Fruit fly (Drosophila melanogaster) whole organism, embryonic: ENCODE results near the gene fd19B.

Experiments used
- CG3847 ChIP-seq: fragments of 200-800 bp; sonication (Bioruptor generic); IDR thresholded peaks from 2 replicates; pipeline ENCODE4 v1.3.6; 2022; ENCODE audit warnings: missing biosample characterization, missing genetic modification characterization
- CG3995 ChIP-seq: fragments of 200-800 bp; sonication (Bioruptor generic); optimal IDR thresholded peaks from 3 replicates; lab custom pipeline; 2016; ENCODE audit warnings: missing biosample characterization, missing genetic modification characterization
- NC2β ChIP-seq: fragments of 200-800 bp; sonication (Bioruptor generic); optimal IDR thresholded peaks from 2 replicates; lab custom pipeline; 2016; ENCODE audit warnings: missing biosample characterization, missing genetic modification characterization
- Pdp1 ChIP-seq, 2 experiments: fragments of 200-800 bp; sonication (Bioruptor generic); optimal IDR thresholded peaks; 3 replicates each; lab custom pipeline; 2016; ENCODE audit warnings: missing biosample characterization in 2 of 2, missing genetic modification characterization in 2 of 2, mild to moderate bottlenecking in 1 of 2, moderate library complexity in 1 of 2
- Sox102F ChIP-seq: fragments of 200-800 bp; sonication (Bioruptor generic); optimal IDR thresholded peaks from 2 replicates; lab custom pipeline; 2018; ENCODE audit warnings: missing biosample characterization, mild to moderate bottlenecking, missing genetic modification characterization, moderate library complexity

dm6 chrX:20140710-20141109 lies 48.5 kb upstream of the fd19B start, which contains the start of gene CG34332:
- TF ChIP-seq Sox102F (GFP tag; lab: Kevin White, UChicago) (no peak), CG3995 (GFP tag; lab: Kevin White, UChicago) (no peak), Pdp1 (GFP tag; optimal IDR thresholded peaks at IDR 0.05; lab: Kevin White, UChicago) (no peak), CG3847 (no peak), NC2β (no peak)
